Worm (Caenorhabditis elegans) whole organism, young adult: ENCODE measurements around the gene srlf-4.
A peak's percentile ranks its signal among the peaks of the same experiment; 100 is the strongest.

Experiments used
- F39B2.1 ChIP-seq: fragments of 200-800 bp; sonication (Bioruptor generic); IDR thresholded peaks from 2 replicates; pipeline ENCODE4 v1.3.6; 2022; ENCODE audit warnings: missing genetic modification reagents, missing genetic modification characterization, missing compliant biosample characterization
- F49E8.2 ChIP-seq: sonication (generic microtip); optimal IDR thresholded peaks from 3 replicates; lab custom pipeline; 2017; ENCODE audit warnings: missing genetic modification characterization, mild to moderate bottlenecking, missing compliant biosample characterization, antibody characterized with exemption, moderate library complexity; ENCODE audit not compliant: insufficient read depth
- F55B11.4 ChIP-seq: sonication (generic microtip); optimal IDR thresholded peaks from 2 replicates; lab custom pipeline; 2016; ENCODE audit warnings: missing compliant biosample characterization, missing genetic modification characterization, borderline replicate concordance; ENCODE audit not compliant: insufficient read depth
- Y53F4B.3 ChIP-seq: fragments of 200-800 bp; sonication (Bioruptor generic); IDR thresholded peaks from 2 replicates; pipeline ENCODE4 v1.3.6; 2022; ENCODE audit warnings: missing genetic modification reagents, missing genetic modification characterization, missing compliant biosample characterization
- ZK185.1 ChIP-seq: sonication (generic microtip); optimal IDR thresholded peaks from 2 replicates; lab custom pipeline; 2016; ENCODE audit warnings: mild to moderate bottlenecking, missing genetic modification characterization, missing compliant biosample characterization; ENCODE audit not compliant: poor library complexity, severe bottlenecking
- akir-1 ChIP-seq: fragments of 200-800 bp; sonication (Bioruptor generic); optimal IDR thresholded peaks from 2 replicates; lab custom pipeline; 2018; ENCODE audit warnings: mild to moderate bottlenecking, missing genetic modification characterization, moderate library complexity, missing compliant biosample characterization
- ama-1 ChIP-seq, 3 experiments: fragments of 150-350 bp in 1 of 3; sonication (generic microtip) in 2 of 3; optimal IDR thresholded peaks; 2 replicates each; lab custom pipeline; 2014 to 2018; ENCODE audit warnings: missing biosample characterization in 2 of 3, missing genetic modification characterization in 2 of 3, missing genetic modification reagents in 2 of 3
- aptf-2 ChIP-seq: fragments of 200-800 bp; sonication (Bioruptor generic); conservative IDR thresholded peaks from 2 replicates; pipeline ENCODE4 v1.3.6; 2022; ENCODE audit warnings: missing genetic modification reagents, missing genetic modification characterization, missing compliant biosample characterization
- athp-1 ChIP-seq: sonication (generic microtip); optimal IDR thresholded peaks from 2 replicates; lab custom pipeline; 2017; ENCODE audit warnings: mild to moderate bottlenecking, missing genetic modification characterization, missing compliant biosample characterization
- attf-6 ChIP-seq: fragments of 200-800 bp; sonication (Bioruptor generic); IDR thresholded peaks from 2 replicates; pipeline ENCODE4 v1.3.6; 2022; ENCODE audit warnings: missing genetic modification reagents, missing genetic modification characterization, missing compliant biosample characterization
- bed-1 ChIP-seq: fragments of 200-800 bp; sonication (Bioruptor generic); IDR thresholded peaks from 2 replicates; pipeline ENCODE4 v1.3.6; 2022; ENCODE audit warnings: missing genetic modification reagents, missing genetic modification characterization, missing compliant biosample characterization
- cebp-1 ChIP-seq, 2 experiments: fragments of 200-800 bp in 1 of 2; sonication (Bioruptor generic) in 1 of 2; sonication (generic microtip) in 1 of 2; IDR thresholded peaks in 1 of 2; optimal IDR thresholded peaks in 1 of 2; 2 replicates each; pipeline versions ENCODE4 v1.3.6 to Lab custom; 2017 to 2022; ENCODE audit warnings: missing compliant biosample characterization in 2 of 2, missing genetic modification characterization in 2 of 2, mild to moderate bottlenecking in 1 of 2, missing genetic modification reagents in 1 of 2, moderate library complexity in 1 of 2
- cebp-2 ChIP-seq: fragments of 200-800 bp; sonication (Bioruptor generic); IDR thresholded peaks from 2 replicates; pipeline ENCODE4 v1.3.6; 2022; ENCODE audit warnings: missing genetic modification characterization, missing compliant biosample characterization
- ceh-40 ChIP-seq: fragments of 200-800 bp; sonication (Bioruptor generic); IDR thresholded peaks from 2 replicates; pipeline ENCODE4 v1.3.6; 2022; ENCODE audit warnings: missing genetic modification characterization, missing compliant biosample characterization
- ceh-58 ChIP-seq: fragments of 200-800 bp; sonication (Bioruptor generic); IDR thresholded peaks from 2 replicates; pipeline ENCODE4 v1.3.6; 2022; ENCODE audit warnings: missing genetic modification characterization, missing compliant biosample characterization
- gei-17 ChIP-seq: fragments of 200-800 bp; sonication (Bioruptor generic); optimal IDR thresholded peaks from 2 replicates; lab custom pipeline; 2018; ENCODE audit warnings: mild to moderate bottlenecking, missing genetic modification characterization, missing compliant biosample characterization
- hmg-1.2 ChIP-seq: fragments of 200-800 bp; sonication (Bioruptor generic); IDR thresholded peaks from 2 replicates; pipeline ENCODE4 v1.3.6; 2022; ENCODE audit warnings: missing genetic modification reagents, missing genetic modification characterization, missing compliant biosample characterization
- lin-26 ChIP-seq: fragments of 200-800 bp; sonication (Bioruptor generic); IDR thresholded peaks from 2 replicates; pipeline ENCODE4 v1.3.6; 2022; ENCODE audit warnings: missing genetic modification reagents, missing genetic modification characterization, missing compliant biosample characterization
- lin-40 ChIP-seq: sonication (generic microtip); optimal IDR thresholded peaks from 2 replicates; lab custom pipeline; 2016; ENCODE audit warnings: missing genetic modification characterization, mild to moderate bottlenecking, missing compliant biosample characterization, missing genotype, missing genetic modification reagents
- lin-54 ChIP-seq: fragments of 200-800 bp; sonication (Bioruptor generic); optimal IDR thresholded peaks from 2 replicates; lab custom pipeline; 2018; ENCODE audit warnings: mild to moderate bottlenecking, missing genetic modification characterization, missing compliant biosample characterization
- mes-4 ChIP-seq: sonication (generic microtip); optimal IDR thresholded peaks from 2 replicates; lab custom pipeline; 2016; ENCODE audit warnings: missing genotype, missing genetic modification characterization, missing compliant biosample characterization
- nfya-1 ChIP-seq: sonication (generic microtip); optimal IDR thresholded peaks from 2 replicates; lab custom pipeline; 2017; ENCODE audit warnings: antibody characterized with exemption, missing compliant biosample characterization, missing genetic modification characterization, borderline replicate concordance; ENCODE audit not compliant: insufficient read depth
- nhr-27 ChIP-seq: fragments of 200-800 bp; sonication (Bioruptor generic); optimal IDR thresholded peaks from 2 replicates; lab custom pipeline; 2018; ENCODE audit warnings: mild to moderate bottlenecking, missing genetic modification characterization, moderate library complexity, missing compliant biosample characterization
- nhr-80 ChIP-seq: sonication (generic microtip); optimal IDR thresholded peaks from 2 replicates; lab custom pipeline; 2016; ENCODE audit warnings: missing genetic modification characterization, missing compliant biosample characterization
- pbrm-1 ChIP-seq: fragments of 200-800 bp; sonication (Bioruptor generic); IDR thresholded peaks from 2 replicates; pipeline ENCODE4 v1.3.6; 2022; ENCODE audit warnings: missing genetic modification reagents, missing genetic modification characterization, missing compliant biosample characterization
- pha-4 ChIP-seq: fragments of 150-350 bp; sonication (generic microtip); optimal IDR thresholded peaks from 2 replicates; lab custom pipeline; 2014; ENCODE audit warnings: missing biosample characterization, missing genetic modification reagents, missing genetic modification characterization
- repo-1 ChIP-seq: sonication (generic microtip); optimal IDR thresholded peaks from 2 replicates; lab custom pipeline; 2017; ENCODE audit warnings: mild to moderate bottlenecking, missing genetic modification characterization, missing compliant biosample characterization
- rpc-1 ChIP-seq, 2 experiments: fragments of 150-350 bp in 1 of 2; sonication (generic microtip) in 1 of 2; optimal IDR thresholded peaks; 2 replicates each; lab custom pipeline; 2014 to 2018; ENCODE audit warnings: missing biosample characterization in 1 of 2, missing genetic modification characterization in 1 of 2, missing genetic modification reagents in 1 of 2, missing genotype in 1 of 2
- snpc-1.3 ChIP-seq: sonication (generic microtip); optimal IDR thresholded peaks from 2 replicates; lab custom pipeline; 2017; ENCODE audit warnings: missing genetic modification characterization, mild to moderate bottlenecking, missing compliant biosample characterization, antibody characterized with exemption, moderate library complexity, missing genotype, missing genetic modification reagents; ENCODE audit not compliant: insufficient read depth
- snpc-4 ChIP-seq, 5 experiments: fragments of 150-350 bp in 1 of 5; sonication (generic microtip) in 4 of 5; optimal IDR thresholded peaks; 2 replicates each; lab custom pipeline; 2014 to 2018; ENCODE audit warnings: missing genetic modification characterization in 5 of 5, missing biosample characterization in 3 of 5, antibody characterized with exemption in 2 of 5, mild to moderate bottlenecking in 2 of 5, missing compliant biosample characterization in 2 of 5, missing genotype in 2 of 5, moderate library complexity in 2 of 5, missing genetic modification reagents in 1 of 5
- tbx-9 ChIP-seq: sonication (generic microtip); optimal IDR thresholded peaks from 2 replicates; lab custom pipeline; 2016; ENCODE audit warnings: borderline replicate concordance, missing genetic modification characterization, inconsistent platforms, missing compliant biosample characterization
- unc-62 ChIP-seq: fragments of 150-350 bp; optimal IDR thresholded peaks from 2 replicates; lab custom pipeline; 2014; ENCODE audit warnings: missing biosample characterization, missing genetic modification reagents, missing genetic modification characterization
- zfh-2 ChIP-seq: fragments of 200-800 bp; sonication (Bioruptor generic); conservative IDR thresholded peaks from 2 replicates; pipeline ENCODE4 v1.3.6; 2022; ENCODE audit warnings: missing genetic modification reagents, missing genetic modification characterization, missing compliant biosample characterization
- ztf-18 ChIP-seq: sonication (generic microtip); optimal IDR thresholded peaks from 2 replicates; lab custom pipeline; 2016; ENCODE audit warnings: missing genotype, mild to moderate bottlenecking, missing genetic modification characterization, missing compliant biosample characterization
- ztf-28 ChIP-seq: fragments of 200-800 bp; sonication (Bioruptor generic); IDR thresholded peaks from 2 replicates; pipeline ENCODE4 v1.3.6; 2022; ENCODE audit warnings: missing genetic modification reagents, missing genetic modification characterization, missing compliant biosample characterization

srlf-4 gene

DNA sequence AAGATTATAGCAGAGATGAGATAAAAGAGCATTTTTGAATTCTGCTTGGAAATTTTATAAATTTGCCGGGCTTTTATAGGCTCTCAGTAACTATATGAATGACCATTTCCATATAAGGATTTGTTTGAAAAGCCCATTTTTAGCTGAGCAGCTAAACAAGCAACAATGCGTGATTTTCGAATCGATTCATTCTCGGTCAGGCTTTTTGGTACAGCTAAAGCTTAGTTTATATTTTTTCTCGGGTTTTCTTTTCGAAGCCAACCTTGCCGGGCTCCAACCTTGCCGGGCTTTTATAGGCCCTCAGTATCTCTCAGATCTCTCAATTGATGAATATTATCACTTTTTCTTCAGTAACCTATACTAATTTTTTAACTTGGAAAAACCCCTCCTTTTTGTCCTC is at the start of gene srlf-4:
TSS of gene srlf-4 (minus strand) at position 101 of the 400 bp plus-strand sequence.
- TF ChIP-seq ztf-18 (no peak), bed-1 (GFP tag; lab: Robert Waterston, UW) (0 out of 2 replicates have a peak, but pooled peaks have one; percentile 34)

DNA sequence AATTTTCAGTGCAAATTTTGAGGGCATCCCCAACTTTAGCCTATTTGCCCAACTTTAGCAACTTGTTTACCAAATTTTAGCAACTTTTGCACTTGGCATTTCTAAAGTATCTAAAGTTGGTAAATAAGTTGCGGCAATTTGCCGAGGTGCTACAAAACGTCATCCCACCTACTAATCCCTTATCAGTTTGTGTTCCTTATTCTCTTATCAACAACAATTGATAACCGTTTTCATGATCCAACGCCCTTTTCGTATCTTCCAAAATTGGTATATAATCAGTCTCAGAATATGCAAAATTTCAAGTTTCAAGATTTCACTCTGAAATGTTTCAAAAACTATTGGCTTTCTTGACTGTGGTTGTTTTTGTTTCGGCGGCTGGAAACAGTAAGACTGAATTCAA is 49.1 kb upstream of the srlf-4 start, which contains the start of gene F55G11.4:
TSS of gene F55G11.4 (plus strand) at position 289 of the 400 bp plus-strand sequence.
- no peak for TF ChIP-seq cebp-1 (GFP tag; IDR thresholded peaks at IDR 0.05; lab: Robert Waterston, UW)
- no peak for TF ChIP-seq cebp-1 (tag; optimal IDR thresholded peaks at IDR 0.05; lab: Kevin White, UChicago)
- TF ChIP-seq Y53F4B.3 (GFP tag; lab: Robert Waterston, UW), result no peak
- TF ChIP-seq F55B11.4 (tag; lab: Kevin White, UChicago), result no peak
- TF ChIP-seq athp-1 (tag; lab: Kevin White, UChicago), result no peak
- TF ChIP-seq pha-4, result no peak
- TF ChIP-seq ceh-40 (GFP tag; lab: Robert Waterston, UW), result no peak
- no peak for TF ChIP-seq unc-62
- no peak for TF ChIP-seq lin-54 (GFP tag; lab: Kevin White, UChicago)
- no peak for TF ChIP-seq attf-6 (GFP tag; lab: Robert Waterston, UW)
- no peak for TF ChIP-seq tbx-9 (tag; lab: Kevin White, UChicago)
- TF ChIP-seq cebp-2 (GFP tag; lab: Robert Waterston, UW), result no peak
- TF ChIP-seq ztf-18, result no peak
- TF ChIP-seq repo-1, result no peak
- TF ChIP-seq rpc-1 (optimal IDR thresholded peaks at IDR 0.05; lab: Kevin White, UChicago), result no peak
- TF ChIP-seq rpc-1 (tag; optimal IDR thresholded peaks at IDR 0.05; lab: Kevin White, UChicago), result no peak
- TF ChIP-seq ZK185.1 (tag; lab: Kevin White, UChicago), result no peak

DNA sequence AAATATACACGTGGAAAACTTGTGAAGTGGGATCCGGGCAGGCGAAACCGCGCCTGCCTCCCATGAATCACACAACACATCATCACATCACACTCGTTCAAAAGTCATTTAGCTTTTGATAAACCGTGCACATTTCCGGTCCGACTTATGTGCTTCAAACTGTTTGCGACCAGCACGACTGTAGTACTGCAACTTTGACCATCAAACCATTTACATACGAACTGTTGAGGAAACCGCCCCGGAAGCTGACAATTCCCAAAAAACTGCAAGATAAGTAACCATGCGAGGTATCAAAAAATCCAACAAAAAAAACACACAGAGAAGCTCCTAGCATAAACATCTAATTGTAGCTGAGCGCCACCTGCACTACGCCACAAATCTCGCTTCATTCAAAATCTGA is 48.5 kb upstream of the srlf-4 start:
- no peak for TF ChIP-seq lin-40 (tag; lab: Kevin White, UChicago)
- no peak for TF ChIP-seq lin-26 (GFP tag; lab: Robert Waterston, UW)
- TF ChIP-seq ceh-40 (GFP tag; lab: Robert Waterston, UW), result no peak
- no peak for TF ChIP-seq zfh-2 (GFP tag; lab: Robert Waterston, UW)
- no peak for TF ChIP-seq nhr-27 (tag; lab: Kevin White, UChicago)
- TF ChIP-seq ceh-58 (GFP tag; lab: Robert Waterston, UW), result no peak
- TF ChIP-seq aptf-2 (GFP tag; lab: Robert Waterston, UW), result no peak
- no peak for TF ChIP-seq F39B2.1 (GFP tag; lab: Robert Waterston, UW)
- no peak for TF ChIP-seq gei-17 (GFP tag; lab: Kevin White, UChicago)
- TF ChIP-seq akir-1 (GFP tag; lab: Kevin White, UChicago), result no peak
- no peak for TF ChIP-seq mes-4
- no peak for TF ChIP-seq hmg-1.2
- TF ChIP-seq ama-1 (optimal IDR thresholded peaks at IDR 0.05; lab: Kevin White, UChicago), result no peak
- no peak for TF ChIP-seq ama-1 (GFP tag; optimal IDR thresholded peaks at IDR 0.05; lab: Kevin White, UChicago)
- no peak for TF ChIP-seq F49E8.2 (tag; lab: Kevin White, UChicago)
- no peak for TF ChIP-seq tbx-9 (tag; lab: Kevin White, UChicago)
- TF ChIP-seq snpc-1.3 (tag; lab: Kevin White, UChicago), result no peak
- TF ChIP-seq pbrm-1, result no peak

DNA sequence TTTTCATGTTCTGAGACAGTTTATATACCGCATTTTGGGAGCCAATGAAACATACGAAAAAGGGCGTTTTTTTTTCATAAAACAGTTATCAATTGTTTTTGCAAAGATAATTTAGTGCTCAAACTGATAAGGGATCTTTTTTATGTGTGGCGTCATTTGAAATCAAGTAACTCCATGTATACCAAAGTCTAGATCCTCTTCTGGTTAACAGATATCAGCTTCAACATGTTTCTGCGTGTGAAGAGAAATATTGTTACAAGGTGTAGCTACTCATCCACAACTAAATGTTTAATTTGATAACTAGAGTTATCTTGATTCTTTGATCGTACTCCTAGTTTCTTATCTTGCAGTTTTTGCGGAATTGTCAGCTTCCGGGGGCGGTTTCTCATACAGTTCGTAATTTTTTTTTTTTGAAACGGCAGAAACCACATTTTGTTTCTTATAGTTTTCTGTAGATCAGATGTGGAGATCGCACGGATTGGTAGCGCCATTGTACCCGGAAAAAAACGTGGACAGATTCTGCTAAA is 47.8 kb upstream of the srlf-4 start:
- TF ChIP-seq nfya-1 (no peak), snpc-4 (GFP tag; optimal IDR thresholded peaks at IDR 0.05; lab: Kevin White, UChicago) (no peak), snpc-4 (tag; optimal IDR thresholded peaks at IDR 0.05; lab: Kevin White, UChicago) (no peak), nhr-80 (tag; lab: Kevin White, UChicago) (peak; percentile 59), ztf-28 (GFP tag; lab: Robert Waterston, UW) (no peak)
